Worm (Caenorhabditis elegans) whole organism, L4 larva: ENCODE measurements around the gene Y45G5AL.1.

Experiments used
- F37D6.2 ChIP-seq: sonication (generic microtip); optimal IDR thresholded peaks from 2 replicates; lab custom pipeline; 2016; ENCODE audit warnings: mild to moderate bottlenecking, missing genetic modification characterization, missing compliant biosample characterization
- F44E2.7 ChIP-seq: fragments of 200-800 bp; sonication (Bioruptor generic); IDR thresholded peaks from 2 replicates; pipeline ENCODE4 v2.1.2; 2022; ENCODE audit warnings: missing genetic modification characterization, missing compliant biosample characterization
- R02D3.7 ChIP-seq: fragments of 150-350 bp; sonication (generic microtip); optimal IDR thresholded peaks from 3 replicates; lab custom pipeline; 2014; ENCODE audit warnings: missing biosample characterization, missing genetic modification characterization
- T20F7.1 ChIP-seq: fragments of 200-800 bp; sonication (Bioruptor generic); optimal IDR thresholded peaks from 2 replicates; lab custom pipeline; 2018; ENCODE audit warnings: mild to moderate bottlenecking, missing genetic modification characterization, missing compliant biosample characterization
- T26A8.4 ChIP-seq: fragments of 200-800 bp; sonication (Bioruptor generic); IDR thresholded peaks from 2 replicates; pipeline ENCODE4 v1.3.6; 2022; ENCODE audit warnings: missing genetic modification characterization, missing compliant biosample characterization
- Y48G9A.11 ChIP-seq: fragments of 200-800 bp; sonication (Bioruptor generic); IDR thresholded peaks from 2 replicates; pipeline ENCODE4 v1.3.6; 2022; ENCODE audit warnings: missing genetic modification reagents, missing genetic modification characterization, missing compliant biosample characterization
- Y75B8A.6 ChIP-seq: fragments of 200-800 bp; sonication (Bioruptor generic); IDR thresholded peaks from 2 replicates; pipeline ENCODE4 v1.3.6; 2022; ENCODE audit warnings: missing genetic modification reagents, missing genetic modification characterization, missing compliant biosample characterization
- ZK546.5 ChIP-seq, 2 experiments: sonication (generic microtip); optimal IDR thresholded peaks; 2 replicates each; lab custom pipeline; 2017; ENCODE audit warnings: missing biosample characterization in 2 of 2, missing genetic modification characterization in 2 of 2
- aha-1 ChIP-seq: fragments of 150-350 bp; peaks from one replicate; lab custom pipeline; 2014; ENCODE audit warnings: missing biosample characterization, missing genetic modification characterization
- aly-2 ChIP-seq: sonication (generic microtip); optimal IDR thresholded peaks from 2 replicates; lab custom pipeline; 2018; ENCODE audit warnings: missing biosample characterization, missing genetic modification characterization
- ces-1 ChIP-seq: fragments of 150-350 bp; sonication (generic microtip); optimal IDR thresholded peaks from 4 replicates; lab custom pipeline; 2014; ENCODE audit warnings: missing biosample characterization, missing genetic modification reagents, missing genetic modification characterization
- daf-8 ChIP-seq: fragments of 200-800 bp; sonication (Bioruptor generic); IDR thresholded peaks from 2 replicates; pipeline ENCODE4 v1.3.6; 2022; ENCODE audit warnings: missing genetic modification characterization, missing compliant biosample characterization
- dmd-6 ChIP-seq: fragments of 200-800 bp; sonication (Bioruptor generic); IDR thresholded peaks from 2 replicates; pipeline ENCODE4 v1.3.6; 2022; ENCODE audit warnings: missing genetic modification reagents, missing genetic modification characterization, missing compliant biosample characterization
- dpl-1 ChIP-seq: fragments of 150-350 bp; optimal IDR thresholded peaks from 2 replicates; lab custom pipeline; 2014; ENCODE audit warnings: missing biosample characterization, missing genetic modification reagents, missing genetic modification characterization
- egl-27 ChIP-seq: sonication (generic microtip); optimal IDR thresholded peaks from 3 replicates; lab custom pipeline; 2017; ENCODE audit warnings: missing biosample characterization, missing genetic modification reagents, missing genetic modification characterization
- fkh-10 ChIP-seq: fragments of 150-350 bp; optimal IDR thresholded peaks from 2 replicates; lab custom pipeline; 2014; ENCODE audit warnings: missing biosample characterization, missing genetic modification reagents, missing genetic modification characterization
- fos-1 ChIP-seq: fragments of 150-350 bp; optimal IDR thresholded peaks from 2 replicates; lab custom pipeline; 2014; ENCODE audit warnings: missing biosample characterization, missing genetic modification characterization
- jun-1 ChIP-seq: fragments of 150-350 bp; optimal IDR thresholded peaks from 2 replicates; lab custom pipeline; 2014; ENCODE audit warnings: missing biosample characterization, missing genetic modification reagents, missing genetic modification characterization
- lim-7 ChIP-seq: fragments of 200-800 bp; sonication (Bioruptor generic); IDR thresholded peaks from 2 replicates; pipeline ENCODE4 v1.3.6; 2022; ENCODE audit warnings: missing genetic modification characterization, missing compliant biosample characterization
- lin-13 ChIP-seq: fragments of 150-350 bp; optimal IDR thresholded peaks from 2 replicates; lab custom pipeline; 2014; ENCODE audit warnings: missing biosample characterization, missing genetic modification reagents, missing genetic modification characterization
- lin-15B ChIP-seq: fragments of 150-350 bp; sonication (generic microtip); optimal IDR thresholded peaks from 3 replicates; lab custom pipeline; 2014; ENCODE audit warnings: missing biosample characterization, missing genetic modification characterization
- lir-3 ChIP-seq: sonication (generic microtip); optimal IDR thresholded peaks from 2 replicates; lab custom pipeline; 2016; ENCODE audit warnings: mild to moderate bottlenecking, missing genetic modification characterization, missing compliant biosample characterization
- mes-2 ChIP-seq: sonication (generic microtip); optimal IDR thresholded peaks from 2 replicates; lab custom pipeline; 2016; ENCODE audit warnings: missing genotype, mild to moderate bottlenecking, missing genetic modification characterization, missing compliant biosample characterization; ENCODE audit not compliant: poor library complexity, severe bottlenecking
- mxl-3 ChIP-seq: fragments of 200-800 bp; sonication (Bioruptor generic); optimal IDR thresholded peaks from 2 replicates; lab custom pipeline; 2018; ENCODE audit warnings: mild to moderate bottlenecking, missing genetic modification characterization, missing compliant biosample characterization
- nhr-10 ChIP-seq: fragments of 150-350 bp; optimal IDR thresholded peaks from 2 replicates; lab custom pipeline; 2014; ENCODE audit warnings: missing biosample characterization, missing genetic modification characterization
- nhr-11 ChIP-seq: fragments of 150-350 bp; optimal IDR thresholded peaks from 2 replicates; lab custom pipeline; 2014; ENCODE audit warnings: missing biosample characterization, missing genetic modification characterization
- nhr-237 ChIP-seq: sonication (generic microtip); optimal IDR thresholded peaks from 2 replicates; lab custom pipeline; 2017; ENCODE audit warnings: missing biosample characterization, missing genetic modification characterization
- nhr-28 ChIP-seq: fragments of 150-350 bp; optimal IDR thresholded peaks from 2 replicates; lab custom pipeline; 2014; ENCODE audit warnings: missing biosample characterization, missing genetic modification characterization
- nhr-41 ChIP-seq: fragments of 200-800 bp; sonication (Bioruptor generic); IDR thresholded peaks from 2 replicates; pipeline ENCODE4 v1.3.6; 2022; ENCODE audit warnings: missing genetic modification reagents, missing genetic modification characterization, missing compliant biosample characterization
- nhr-48 ChIP-seq: sonication (generic microtip); optimal IDR thresholded peaks from 2 replicates; lab custom pipeline; 2016; ENCODE audit warnings: mild to moderate bottlenecking, missing genetic modification characterization, missing compliant biosample characterization
- nhr-77 ChIP-seq: fragments of 150-350 bp; optimal IDR thresholded peaks from 2 replicates; lab custom pipeline; 2014; ENCODE audit warnings: missing biosample characterization, missing genetic modification characterization
- php-3 ChIP-seq: fragments of 200-800 bp; sonication (Bioruptor generic); IDR thresholded peaks from 2 replicates; pipeline ENCODE4 v1.3.6; 2022; ENCODE audit warnings: missing genetic modification reagents, missing genetic modification characterization, missing compliant biosample characterization
- snpc-1.2 ChIP-seq: fragments of 200-800 bp; sonication (Bioruptor generic); IDR thresholded peaks from 2 replicates; pipeline ENCODE4 v1.3.6; 2022; ENCODE audit warnings: missing genetic modification reagents, missing genetic modification characterization, missing compliant biosample characterization
- unc-62 ChIP-seq, 3 experiments: fragments of 150-350 bp in 1 of 3; sonication (generic microtip); optimal IDR thresholded peaks in 2 of 3; peaks in 1 of 3; 1 replicate in 1 of 3; 2 replicates in 2 of 3; lab custom pipeline; 2014 to 2017; ENCODE audit warnings: missing biosample characterization in 3 of 3, missing genetic modification characterization in 3 of 3, missing genetic modification reagents in 3 of 3, missing genotype in 1 of 3
- zag-1 ChIP-seq: fragments of 150-350 bp; optimal IDR thresholded peaks from 2 replicates; lab custom pipeline; 2014; ENCODE audit warnings: missing biosample characterization, missing genetic modification characterization
- zip-11 ChIP-seq: fragments of 200-800 bp; sonication (Bioruptor generic); IDR thresholded peaks from 2 replicates; pipeline ENCODE4 v1.3.6; 2022; ENCODE audit warnings: missing genetic modification characterization, missing compliant biosample characterization

The Y45G5AL.1 gene

DNA sequence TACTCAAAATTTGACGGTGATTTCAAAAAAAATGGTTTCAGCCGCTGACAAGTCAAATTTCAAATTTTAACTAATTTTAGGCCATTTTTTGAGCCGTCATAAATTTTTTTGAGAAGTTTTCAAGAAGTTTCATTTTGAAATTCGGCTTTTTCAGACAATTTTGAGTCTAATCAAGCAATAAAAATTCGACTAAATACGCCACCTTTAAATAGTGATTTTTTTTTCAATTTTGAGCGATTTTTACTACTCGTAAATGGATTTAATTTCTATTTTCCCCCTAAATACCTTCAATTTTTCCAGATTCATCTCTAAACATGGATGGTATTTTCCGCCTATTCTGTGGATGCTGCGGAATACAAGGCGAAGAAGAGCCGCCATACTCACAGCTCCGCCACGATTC lies at the start of gene Y45G5AL.1:
Y45G5AL.1 (plus strand) TSS at position 301 of the 400 bp plus-strand sequence.
- TF ChIP-seq fkh-10 (GFP tag; lab: Kevin White, UChicago) (no peak), F44E2.7 (no peak), Y75B8A.6 (no peak), zip-11 (no peak), nhr-48 (tag; lab: Kevin White, UChicago) (no peak), dpl-1 (GFP tag; lab: Kevin White, UChicago) (no peak), F37D6.2 (tag; lab: Kevin White, UChicago) (no peak), lim-7 (GFP tag; lab: Robert Waterston, UW) (no peak), nhr-237 (tag; lab: Kevin White, UChicago) (no peak), T26A8.4 (GFP tag; lab: Robert Waterston, UW) (no peak), zag-1 (tag; lab: Kevin White, UChicago) (no peak), nhr-10 (tag; lab: Kevin White, UChicago) (no peak), nhr-41 (no peak), aha-1 (tag; lab: Kevin White, UChicago) (no peak), Y48G9A.11 (GFP tag; lab: Robert Waterston, UW) (no peak), egl-27 (no peak), R02D3.7 (tag; lab: Kevin White, UChicago) (no peak), ZK546.5 (tag; optimal IDR thresholded peaks at IDR 0.05; lab: Kevin White, UChicago) (no peak)
- TF ChIP-seq, all 104 proteins: peak for 0

DNA sequence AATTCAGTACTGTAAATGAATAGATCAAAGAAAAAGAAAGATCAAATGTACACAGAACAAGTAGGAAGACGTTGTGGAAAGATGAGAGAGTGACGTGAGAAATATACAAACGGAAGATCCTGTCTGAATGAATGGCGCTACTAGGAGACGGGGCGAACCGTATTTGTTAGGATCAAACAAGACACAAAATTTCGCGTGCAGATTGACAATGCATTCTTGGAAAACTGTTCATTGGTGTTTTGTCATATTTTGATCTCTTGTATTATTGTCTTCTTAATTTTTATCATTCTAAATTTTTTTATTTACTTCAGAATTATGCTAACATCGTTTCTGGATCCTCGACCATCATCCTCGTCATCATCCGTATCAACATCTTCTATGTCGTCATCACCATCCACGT lies 49.6 kb upstream of the Y45G5AL.1 start, which contains the start of gene nhr-181:
nhr-181 (plus strand) TSS at position 301 of the 400 bp plus-strand sequence.
- TF ChIP-seq dpl-1 (GFP tag; lab: Kevin White, UChicago) (no peak), unc-62 (GFP tag; optimal IDR thresholded peaks at IDR 0.05 in 1 of 2; lab: Kevin White, UChicago) (peak in 1 of 2 experiments; percentile 27), unc-62 (tag; optimal IDR thresholded peaks at IDR 0.05; lab: Kevin White, UChicago) (no peak), jun-1 (tag; lab: Kevin White, UChicago) (no peak)

DNA sequence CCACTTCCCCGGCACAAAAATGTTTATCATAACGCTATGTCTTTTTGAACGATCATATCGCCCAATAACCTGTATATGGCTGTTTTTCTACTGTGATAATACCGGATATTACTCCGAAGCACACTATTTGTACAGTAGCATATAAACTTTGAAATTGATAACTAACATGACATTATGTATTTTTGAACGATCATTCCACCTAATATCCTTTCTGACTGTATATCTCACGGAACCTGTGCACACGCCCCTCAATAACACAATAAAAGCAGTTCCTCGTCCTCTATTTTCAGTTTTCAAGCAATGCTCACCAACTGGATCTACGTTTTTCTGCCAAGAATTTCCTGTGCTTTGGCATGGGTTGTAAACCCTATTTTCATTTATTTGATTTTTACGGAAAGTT lies 42.7 kb upstream of the Y45G5AL.1 start, which contains the start of gene srj-40:
srj-40 (plus strand) TSS at position 301 of the 400 bp plus-strand sequence.
- TF ChIP-seq lin-13 (GFP tag; lab: Kevin White, UChicago) (no peak), nhr-28 (no peak), mes-2 (tag; lab: Kevin White, UChicago) (no peak), Y48G9A.11 (GFP tag; lab: Robert Waterston, UW) (no peak), egl-27 (no peak), zip-11 (no peak), mxl-3 (no peak), lin-15B (tag; lab: Kevin White, UChicago) (no peak), dpl-1 (GFP tag; lab: Kevin White, UChicago) (no peak), php-3 (GFP tag; lab: Robert Waterston, UW) (no peak), nhr-11 (tag; lab: Kevin White, UChicago) (no peak), lir-3 (no peak), aly-2 (tag; lab: Kevin White, UChicago) (no peak), fkh-10 (GFP tag; lab: Kevin White, UChicago) (no peak), fos-1 (tag; lab: Kevin White, UChicago) (no peak), Y75B8A.6 (no peak), dmd-6 (GFP tag; lab: Robert Waterston, UW) (no peak), daf-8 (no peak), snpc-1.2 (GFP tag; lab: Robert Waterston, UW) (no peak)

DNA sequence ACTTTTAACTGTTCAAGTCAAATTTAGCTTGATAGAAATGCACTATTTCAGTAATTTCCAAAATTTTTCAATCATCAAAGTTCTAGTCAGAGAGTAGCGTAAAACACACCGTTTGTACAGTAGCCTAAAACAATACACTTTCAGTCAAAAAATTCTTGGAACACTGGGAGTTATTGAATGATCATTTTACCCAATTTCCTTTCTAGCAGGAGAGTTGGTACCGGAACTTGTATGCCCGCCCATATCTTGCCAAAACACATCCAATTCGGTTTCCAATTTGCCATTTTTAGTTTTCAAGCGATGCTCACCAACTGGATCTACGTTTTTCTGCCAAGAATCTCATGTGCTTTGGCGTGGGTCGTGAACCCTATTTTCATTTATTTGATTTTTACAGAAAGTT lies 40.0 kb upstream of the Y45G5AL.1 start, which contains the start of gene srj-39:
srj-39 (plus strand) TSS at position 301 of the 400 bp plus-strand sequence.
- TF ChIP-seq nhr-77 (tag; lab: Kevin White, UChicago), result no peak
- no peak for TF ChIP-seq ces-1
- no peak for TF ChIP-seq T20F7.1 (GFP tag; lab: Kevin White, UChicago)
- TF ChIP-seq snpc-1.2 (GFP tag; lab: Robert Waterston, UW), result no peak
- no peak for TF ChIP-seq nhr-48 (tag; lab: Kevin White, UChicago)
- no peak for TF ChIP-seq nhr-10 (tag; lab: Kevin White, UChicago)
- no peak for TF ChIP-seq unc-62 (GFP tag; optimal IDR thresholded peaks at IDR 0.05 in 1 of 2; lab: Kevin White, UChicago)
- no peak for TF ChIP-seq unc-62 (tag; optimal IDR thresholded peaks at IDR 0.05; lab: Kevin White, UChicago)
- no peak for TF ChIP-seq nhr-28
